Worm (Caenorhabditis elegans) whole organism, L4 larva: ENCODE measurements around the gene T22F3.8.

Experiments used
- F26F4.8 ChIP-seq: fragments of 200-800 bp; sonication (Bioruptor generic); conservative IDR thresholded peaks from 2 replicates; pipeline ENCODE4 v1.3.6; 2022; ENCODE audit warnings: missing genetic modification characterization, missing compliant biosample characterization
- F44E2.7 ChIP-seq: fragments of 200-800 bp; sonication (Bioruptor generic); IDR thresholded peaks from 2 replicates; pipeline ENCODE4 v2.1.2; 2022; ENCODE audit warnings: missing genetic modification characterization, missing compliant biosample characterization
- F49E8.2 ChIP-seq: sonication (generic microtip); optimal IDR thresholded peaks from 2 replicates; lab custom pipeline; 2016; ENCODE audit warnings: missing compliant biosample characterization, mild to moderate bottlenecking, missing genetic modification characterization, borderline replicate concordance
- T20F7.1 ChIP-seq: fragments of 200-800 bp; sonication (Bioruptor generic); optimal IDR thresholded peaks from 2 replicates; lab custom pipeline; 2018; ENCODE audit warnings: mild to moderate bottlenecking, missing genetic modification characterization, missing compliant biosample characterization
- T26A8.4 ChIP-seq: fragments of 200-800 bp; sonication (Bioruptor generic); IDR thresholded peaks from 2 replicates; pipeline ENCODE4 v1.3.6; 2022; ENCODE audit warnings: missing genetic modification characterization, missing compliant biosample characterization
- Y105C5A.15 ChIP-seq: fragments of 200-800 bp; sonication (Bioruptor generic); IDR thresholded peaks from 2 replicates; pipeline ENCODE4 v1.3.6; 2022; ENCODE audit warnings: missing genetic modification characterization, missing compliant biosample characterization
- Y48G9A.11 ChIP-seq: fragments of 200-800 bp; sonication (Bioruptor generic); IDR thresholded peaks from 2 replicates; pipeline ENCODE4 v1.3.6; 2022; ENCODE audit warnings: missing genetic modification reagents, missing genetic modification characterization, missing compliant biosample characterization
- ZK337.2 ChIP-seq: fragments of 200-800 bp; sonication (Bioruptor generic); IDR thresholded peaks from 2 replicates; pipeline ENCODE4 v1.3.6; 2022; ENCODE audit warnings: missing genetic modification reagents, missing genetic modification characterization, missing compliant biosample characterization
- aha-1 ChIP-seq: fragments of 150-350 bp; peaks from one replicate; lab custom pipeline; 2014; ENCODE audit warnings: missing biosample characterization, missing genetic modification characterization
- ama-1 ChIP-seq: fragments of 150-350 bp; optimal IDR thresholded peaks from 2 replicates; lab custom pipeline; 2014; ENCODE audit warnings: inconsistent platforms, mixed read lengths
- arid-1 ChIP-seq: fragments of 200-800 bp; sonication (Bioruptor generic); conservative IDR thresholded peaks from 2 replicates; pipeline ENCODE4 v1.3.6; 2022; ENCODE audit warnings: missing genetic modification reagents, missing genetic modification characterization, missing compliant biosample characterization
- ceh-20 ChIP-seq: fragments of 200-800 bp; sonication (Bioruptor generic); IDR thresholded peaks from 2 replicates; pipeline ENCODE4 v1.3.6; 2022; ENCODE audit warnings: missing genetic modification reagents, missing genetic modification characterization, missing compliant biosample characterization
- ceh-28 ChIP-seq: fragments of 150-350 bp; optimal IDR thresholded peaks from 2 replicates; lab custom pipeline; 2014; ENCODE audit warnings: missing biosample characterization, missing genetic modification reagents, missing genetic modification characterization
- ceh-44 ChIP-seq: fragments of 200-800 bp; sonication (Bioruptor generic); IDR thresholded peaks from 2 replicates; pipeline ENCODE4 v1.3.6; 2022; ENCODE audit warnings: missing genetic modification reagents, missing genetic modification characterization, missing compliant biosample characterization
- ceh-62 ChIP-seq: sonication (generic microtip); optimal IDR thresholded peaks from 2 replicates; lab custom pipeline; 2017; ENCODE audit warnings: missing biosample characterization, missing genetic modification characterization
- daf-16 ChIP-seq, 3 experiments: sonication (generic microtip); optimal IDR thresholded peaks; 2 replicates each; lab custom pipeline; 2016 to 2017; ENCODE audit warnings: missing genetic modification characterization in 3 of 3, missing genetic modification reagents in 3 of 3, mild to moderate bottlenecking in 2 of 3, missing compliant biosample characterization in 2 of 3, missing biosample characterization in 1 of 3, moderate library complexity in 1 of 3
- daf-19 ChIP-seq: fragments of 200-800 bp; sonication (Bioruptor generic); conservative IDR thresholded peaks from 2 replicates; pipeline ENCODE4 v1.3.6; 2022; ENCODE audit warnings: missing genetic modification characterization, missing compliant biosample characterization
- dmd-6 ChIP-seq: fragments of 200-800 bp; sonication (Bioruptor generic); IDR thresholded peaks from 2 replicates; pipeline ENCODE4 v1.3.6; 2022; ENCODE audit warnings: missing genetic modification reagents, missing genetic modification characterization, missing compliant biosample characterization
- dmd-8 ChIP-seq: fragments of 200-800 bp; sonication (Bioruptor generic); IDR thresholded peaks from 2 replicates; pipeline ENCODE4 v1.3.6; 2022; ENCODE audit warnings: missing genetic modification characterization, missing compliant biosample characterization
- duxl-1 ChIP-seq: sonication (generic microtip); optimal IDR thresholded peaks from 2 replicates; lab custom pipeline; 2016; ENCODE audit warnings: mild to moderate bottlenecking, missing genetic modification characterization, moderate library complexity, missing compliant biosample characterization; ENCODE audit not compliant: poor library complexity
- dve-1 ChIP-seq: sonication (generic microtip); optimal IDR thresholded peaks from 2 replicates; lab custom pipeline; 2017; ENCODE audit warnings: antibody characterized with exemption, mild to moderate bottlenecking, missing genetic modification characterization, missing compliant biosample characterization; ENCODE audit not compliant: insufficient read depth
- gei-8 ChIP-seq: fragments of 200-800 bp; sonication (Bioruptor generic); optimal IDR thresholded peaks from 2 replicates; lab custom pipeline; 2018; ENCODE audit warnings: mild to moderate bottlenecking, missing genetic modification characterization, missing compliant biosample characterization
- hlh-11 ChIP-seq: fragments of 200-800 bp; sonication (Bioruptor generic); optimal IDR thresholded peaks from 2 replicates; lab custom pipeline; 2018; ENCODE audit warnings: mild to moderate bottlenecking, missing genetic modification characterization, missing compliant biosample characterization
- lim-7 ChIP-seq: fragments of 200-800 bp; sonication (Bioruptor generic); IDR thresholded peaks from 2 replicates; pipeline ENCODE4 v1.3.6; 2022; ENCODE audit warnings: missing genetic modification characterization, missing compliant biosample characterization
- lin-1 ChIP-seq: fragments of 200-800 bp; sonication (Bioruptor generic); IDR thresholded peaks from 2 replicates; pipeline ENCODE4 v1.3.6; 2022; ENCODE audit warnings: missing genetic modification reagents, missing genetic modification characterization, missing compliant biosample characterization
- lin-13 ChIP-seq: fragments of 150-350 bp; optimal IDR thresholded peaks from 2 replicates; lab custom pipeline; 2014; ENCODE audit warnings: missing biosample characterization, missing genetic modification reagents, missing genetic modification characterization
- lin-29 ChIP-seq: fragments of 200-800 bp; sonication (Bioruptor generic); IDR thresholded peaks from 2 replicates; pipeline ENCODE4 v1.3.6; 2022; ENCODE audit warnings: missing genetic modification reagents, missing genetic modification characterization, missing compliant biosample characterization
- lin-38 ChIP-seq: fragments of 200-800 bp; sonication (Bioruptor generic); IDR thresholded peaks from 2 replicates; pipeline ENCODE4 v1.3.6; 2022; ENCODE audit warnings: missing genetic modification reagents, missing genetic modification characterization, missing compliant biosample characterization
- lsy-2 ChIP-seq, 2 experiments: fragments of 150-350 bp in 1 of 2; sonication (generic microtip) in 1 of 2; optimal IDR thresholded peaks; 2 replicates each; lab custom pipeline; 2014 to 2017; ENCODE audit warnings: missing biosample characterization in 2 of 2, missing genetic modification characterization in 2 of 2
- madf-5 ChIP-seq, 2 experiments: fragments of 200-800 bp; sonication (Bioruptor generic); IDR thresholded peaks; 2 replicates each; pipeline ENCODE4 v1.3.6; 2022; ENCODE audit warnings: missing compliant biosample characterization in 2 of 2, missing genetic modification characterization in 2 of 2
- madf-9 ChIP-seq: fragments of 200-800 bp; sonication (Bioruptor generic); conservative IDR thresholded peaks from 2 replicates; pipeline ENCODE4 v1.3.6; 2022; ENCODE audit warnings: missing genetic modification reagents, missing genetic modification characterization, missing compliant biosample characterization
- mdl-1 ChIP-seq, 2 experiments: fragments of 150-350 bp in 1 of 2; sonication (generic microtip) in 1 of 2; optimal IDR thresholded peaks; 2 replicates each; lab custom pipeline; 2014 to 2017; ENCODE audit warnings: missing biosample characterization in 2 of 2, missing genetic modification characterization in 2 of 2
- mes-2 ChIP-seq: sonication (generic microtip); optimal IDR thresholded peaks from 2 replicates; lab custom pipeline; 2016; ENCODE audit warnings: missing genotype, mild to moderate bottlenecking, missing genetic modification characterization, missing compliant biosample characterization; ENCODE audit not compliant: poor library complexity, severe bottlenecking
- nhr-102 ChIP-seq: sonication (generic microtip); optimal IDR thresholded peaks from 2 replicates; lab custom pipeline; 2016; ENCODE audit warnings: mild to moderate bottlenecking, missing genetic modification characterization, moderate library complexity, missing compliant biosample characterization
- nhr-48 ChIP-seq: sonication (generic microtip); optimal IDR thresholded peaks from 2 replicates; lab custom pipeline; 2016; ENCODE audit warnings: mild to moderate bottlenecking, missing genetic modification characterization, missing compliant biosample characterization
- nhr-6 ChIP-seq: fragments of 150-350 bp; optimal IDR thresholded peaks from 2 replicates; lab custom pipeline; 2014; ENCODE audit warnings: missing biosample characterization, missing genetic modification characterization
- pha-4 ChIP-seq, 2 experiments: fragments of 150-350 bp in 1 of 2; fragments of 200-800 bp in 1 of 2; sonication (Bioruptor generic) in 1 of 2; IDR thresholded peaks in 1 of 2; optimal IDR thresholded peaks in 1 of 2; 2 replicates each; pipeline versions ENCODE4 v1.3.6 to Lab custom; 2014 to 2022; ENCODE audit warnings: missing genetic modification characterization in 2 of 2, missing genetic modification reagents in 2 of 2, missing biosample characterization in 1 of 2, missing compliant biosample characterization in 1 of 2
- rbr-2 ChIP-seq: sonication (generic microtip); optimal IDR thresholded peaks from 2 replicates; lab custom pipeline; 2016; ENCODE audit warnings: missing genotype, missing genetic modification characterization, missing compliant biosample characterization
- set-16 ChIP-seq: fragments of 200-800 bp; sonication (Bioruptor generic); IDR thresholded peaks from 2 replicates; pipeline ENCODE4 v1.3.6; 2022; ENCODE audit warnings: missing genetic modification reagents, missing genetic modification characterization, missing compliant biosample characterization
- snpc-1.2 ChIP-seq: fragments of 200-800 bp; sonication (Bioruptor generic); IDR thresholded peaks from 2 replicates; pipeline ENCODE4 v1.3.6; 2022; ENCODE audit warnings: missing genetic modification reagents, missing genetic modification characterization, missing compliant biosample characterization
- tra-1 ChIP-seq: fragments of 200-800 bp; sonication (Bioruptor generic); IDR thresholded peaks from 2 replicates; pipeline ENCODE4 v1.3.6; 2022; ENCODE audit warnings: missing genetic modification reagents, missing genetic modification characterization, missing compliant biosample characterization

The T22F3.8 gene

DNA sequence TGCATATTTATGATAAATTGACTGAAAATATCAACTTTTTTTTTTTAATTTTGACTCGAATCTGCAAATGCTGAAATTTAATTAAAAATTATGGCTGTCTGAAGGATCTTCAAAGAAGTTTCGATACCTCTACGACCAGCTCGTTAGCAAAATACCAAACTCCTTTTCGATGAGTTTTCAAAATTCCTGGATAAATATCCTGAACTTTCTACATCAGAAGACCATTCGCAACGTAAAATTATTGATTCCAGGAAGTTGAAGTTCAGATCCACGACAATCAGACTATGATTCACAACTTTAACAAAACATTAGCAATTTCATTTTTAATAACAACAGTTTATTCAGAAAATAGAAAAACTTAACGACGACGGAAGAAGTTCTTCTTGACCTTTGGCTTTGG is 20.2 kb downstream of the T22F3.8 start (continued):
- peak; percentile 51; the same call in 1 of the 2 replicates for TF ChIP-seq arid-1 (GFP tag; lab: Robert Waterston, UW)
- TF ChIP-seq daf-16 (GFP tag; optimal IDR thresholded peaks at IDR 0.05; lab: Kevin White, UChicago), result no peak
- TF ChIP-seq daf-16 (tag; optimal IDR thresholded peaks at IDR 0.05; lab: Kevin White, UChicago), result peak; percentile 42
- TF ChIP-seq snpc-1.2 (GFP tag; lab: Robert Waterston, UW), result peak; percentile 74
- TF ChIP-seq aha-1, result peak; percentile 30

DNA sequence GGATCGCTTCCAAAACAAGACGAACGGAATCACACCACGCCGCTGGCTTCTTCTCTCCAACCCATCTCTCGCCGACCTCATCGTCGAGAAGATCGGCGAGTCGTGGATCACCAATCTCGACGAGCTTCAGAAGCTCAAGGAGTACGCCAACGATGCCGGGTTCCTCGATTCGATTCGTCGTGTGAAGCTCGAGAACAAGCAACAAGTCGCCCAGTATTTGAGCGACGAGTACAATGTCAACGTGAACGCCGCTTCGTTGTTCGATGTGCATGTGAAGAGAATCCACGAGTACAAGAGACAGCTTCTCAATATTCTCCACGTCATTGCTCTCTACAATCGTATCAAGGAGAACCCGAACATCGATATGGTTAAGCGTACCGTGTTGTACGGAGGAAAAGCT is 21.6 kb downstream of the T22F3.8 start:
- TF ChIP-seq set-16 (GFP tag; lab: Robert Waterston, UW), result 0 out of 2 replicates have a peak, but pooled peaks have one; percentile 19
- no peak for TF ChIP-seq nhr-6
- TF ChIP-seq ama-1 (lab: Kevin White, UChicago), result no peak
- TF ChIP-seq aha-1, result peak; percentile 94

DNA sequence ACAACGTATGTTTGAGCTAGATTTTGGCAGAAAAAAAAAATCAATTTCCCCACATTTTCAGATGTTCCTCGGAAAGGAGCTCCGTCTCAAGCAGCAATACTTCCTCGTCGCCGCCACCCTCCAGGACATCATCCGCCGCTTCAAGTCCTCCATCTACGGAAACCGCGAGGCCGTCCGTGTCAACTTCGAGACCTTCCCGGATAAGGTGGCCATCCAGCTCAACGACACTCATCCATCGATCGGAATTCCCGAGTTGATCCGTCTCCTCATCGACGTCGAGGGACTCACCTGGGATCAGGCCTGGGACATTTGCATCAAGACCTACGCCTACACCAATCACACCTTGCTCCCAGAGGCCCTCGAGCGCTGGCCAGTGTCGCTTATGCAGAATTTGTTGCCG is 22.6 kb downstream of the T22F3.8 start:
- TF ChIP-seq ceh-20 (GFP tag; lab: Robert Waterston, UW), result no peak
- peak; percentile 77 for TF ChIP-seq set-16 (GFP tag; lab: Robert Waterston, UW)

DNA sequence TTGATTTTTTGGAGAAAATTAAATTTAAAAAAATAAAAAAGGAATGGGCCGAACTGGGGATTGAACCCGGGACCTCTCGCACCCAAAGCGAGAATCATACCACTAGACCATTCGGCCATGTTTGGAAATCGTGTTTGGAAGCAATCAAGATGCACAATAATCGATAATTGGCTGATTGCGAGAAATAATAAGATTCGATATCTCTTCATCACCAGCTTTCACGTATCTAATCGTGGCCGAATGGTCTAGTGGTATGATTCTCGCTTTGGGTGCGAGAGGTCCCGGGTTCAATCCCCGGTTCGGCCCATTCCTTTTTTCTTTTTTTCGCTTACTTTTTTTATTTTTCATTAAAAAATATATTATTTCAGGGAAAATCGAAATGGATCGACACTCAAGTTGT is 23.1 kb downstream of the T22F3.8 start:
- TF ChIP-seq arid-1 (GFP tag; lab: Robert Waterston, UW), result peak; percentile 68; the same call in 1 of the 2 replicates
- peak; percentile 70; the same call in 1 of the 2 replicates for TF ChIP-seq lin-38 (GFP tag; lab: Robert Waterston, UW)
- peak; percentile 31 for TF ChIP-seq lin-13
- 0 out of 2 replicates have a peak, but pooled peaks have one; percentile 21 for TF ChIP-seq lin-1
- peak; percentile 72 for TF ChIP-seq snpc-1.2 (GFP tag; lab: Robert Waterston, UW)
- peak; percentile 47; the same call in 1 of the 2 replicates for TF ChIP-seq tra-1
- TF ChIP-seq ceh-62 (tag; lab: Kevin White, UChicago), result no peak
- peak; percentile 49 for TF ChIP-seq T26A8.4 (GFP tag; lab: Robert Waterston, UW)
- TF ChIP-seq nhr-48 (tag; lab: Kevin White, UChicago), result peak; percentile 20
- TF ChIP-seq duxl-1 (tag; lab: Kevin White, UChicago), result peak; percentile 25
- TF ChIP-seq lim-7 (GFP tag; lab: Robert Waterston, UW), result peak; percentile 80
- TF ChIP-seq nhr-102 (tag; lab: Kevin White, UChicago), result peak; percentile 1
- TF ChIP-seq lsy-2 (tag; optimal IDR thresholded peaks at IDR 0.05; lab: Kevin White, UChicago), result peak in 1 of 2 experiments; percentile 35
- TF ChIP-seq Y48G9A.11 (GFP tag; lab: Robert Waterston, UW), result peak; percentile 70; the same call in 1 of the 2 replicates
- no peak for TF ChIP-seq nhr-6
- TF ChIP-seq F49E8.2 (tag; lab: Kevin White, UChicago), result peak; percentile 62
- TF ChIP-seq madf-9 (GFP tag; lab: Robert Waterston, UW), result 0 out of 2 replicates have a peak, but pooled peaks have one; percentile 4
- 0 out of 2 replicates have a peak, but pooled peaks have one; percentile 37 for TF ChIP-seq dmd-8 (GFP tag; lab: Robert Waterston, UW)
- peak; percentile 8; the same call in 1 of the 2 replicates for TF ChIP-seq dmd-6 (GFP tag; lab: Robert Waterston, UW)
- TF ChIP-seq dve-1 (tag; lab: Kevin White, UChicago), result peak; percentile 8
- no peak for TF ChIP-seq hlh-11 (tag; lab: Kevin White, UChicago)
- peak; percentile 75; the same call in 1 of the 2 replicates for TF ChIP-seq pha-4 (GFP tag; IDR thresholded peaks at IDR 0.05; lab: Robert Waterston, UW)
- no peak for TF ChIP-seq pha-4 (tag; optimal IDR thresholded peaks at IDR 0.05; lab: Kevin White, UChicago)
- TF ChIP-seq ZK337.2 (GFP tag; lab: Robert Waterston, UW), result 0 out of 2 replicates have a peak, but pooled peaks have one; percentile 16
- TF ChIP-seq F44E2.7 (GFP tag; lab: Robert Waterston, UW), result 0 out of 2 replicates have a peak, but pooled peaks have one; percentile 7
- no peak for TF ChIP-seq ceh-28
- peak; percentile 39; the same call in 1 of the 2 replicates for TF ChIP-seq ceh-44 (GFP tag; lab: Robert Waterston, UW)
- no peak for TF ChIP-seq daf-19 (GFP tag; lab: Robert Waterston, UW)
- no peak for TF ChIP-seq rbr-2 (tag; lab: Kevin White, UChicago)
- peak; percentile 21 for TF ChIP-seq mes-2 (tag; lab: Kevin White, UChicago)
- no peak for TF ChIP-seq lin-29 (GFP tag; lab: Robert Waterston, UW)
- TF ChIP-seq F26F4.8, result peak; percentile 76
- TF ChIP-seq daf-16 (GFP tag; optimal IDR thresholded peaks at IDR 0.05; lab: Kevin White, UChicago), result no peak
- TF ChIP-seq daf-16 (tag; optimal IDR thresholded peaks at IDR 0.05; lab: Kevin White, UChicago), result no peak
- peak; percentile 55 to 60; a peak in 1 of 4 replicates for TF ChIP-seq madf-5 (GFP tag; IDR thresholded peaks at IDR 0.05; lab: Robert Waterston, UW)
- TF ChIP-seq gei-8 (GFP tag; lab: Kevin White, UChicago), result no peak
- no peak for TF ChIP-seq T20F7.1 (GFP tag; lab: Kevin White, UChicago)
- no peak for TF ChIP-seq mdl-1 (tag; optimal IDR thresholded peaks at IDR 0.05; lab: Kevin White, UChicago)
- TF ChIP-seq Y105C5A.15, result peak; percentile 75; the same call in 1 of the 2 replicates
- TF ChIP-seq, all 104 proteins: peak for 26
